Worm (Caenorhabditis elegans) whole organism, mixed stage, embryonic: ENCODE data around the gene srw-57.

Experiments
- M03D4.4 ChIP-seq: sonication (generic microtip); optimal IDR thresholded peaks from 2 replicates; lab custom pipeline; 2017; ENCODE audit warnings: mild to moderate bottlenecking, missing genetic modification characterization, missing compliant biosample characterization
- bed-3 ChIP-seq: fragments of 200-800 bp; sonication (Bioruptor generic); optimal IDR thresholded peaks from 3 replicates; lab custom pipeline; 2018; ENCODE audit warnings: mild to moderate bottlenecking, missing genetic modification characterization, moderate library complexity, missing compliant biosample characterization
- ceh-39 ChIP-seq: fragments of 150-350 bp; optimal IDR thresholded peaks from 2 replicates; lab custom pipeline; 2014; ENCODE audit warnings: missing biosample characterization, missing genetic modification characterization
- ceh-43 ChIP-seq: fragments of 200-800 bp; sonication (Bioruptor generic); optimal IDR thresholded peaks from 2 replicates; lab custom pipeline; 2018; ENCODE audit warnings: mild to moderate bottlenecking, missing genetic modification characterization, moderate library complexity, missing compliant biosample characterization
- cnd-1 ChIP-seq: fragments of 200-800 bp; sonication (Bioruptor generic); optimal IDR thresholded peaks from 2 replicates; lab custom pipeline; 2018; ENCODE audit warnings: mild to moderate bottlenecking, missing genetic modification characterization, missing compliant biosample characterization
- drap-1 ChIP-seq: fragments of 200-800 bp; sonication (Bioruptor generic); optimal IDR thresholded peaks from 3 replicates; lab custom pipeline; 2018; ENCODE audit warnings: mild to moderate bottlenecking, missing genetic modification characterization, missing compliant biosample characterization
- elt-1 ChIP-seq: sonication (generic microtip); optimal IDR thresholded peaks from 2 replicates; lab custom pipeline; 2017; ENCODE audit warnings: missing genetic modification characterization, mild to moderate bottlenecking, missing compliant biosample characterization, antibody characterized with exemption, moderate library complexity, borderline replicate concordance; ENCODE audit not compliant: insufficient read depth
- elt-3 ChIP-seq: fragments of 150-350 bp; optimal IDR thresholded peaks from 2 replicates; lab custom pipeline; 2014; ENCODE audit warnings: missing biosample characterization, missing genetic modification characterization
- flh-1 ChIP-seq: fragments of 200-800 bp; sonication (Bioruptor generic); optimal IDR thresholded peaks from 2 replicates; lab custom pipeline; 2018; ENCODE audit warnings: mild to moderate bottlenecking, missing genetic modification characterization, moderate library complexity, missing compliant biosample characterization
- ham-2 ChIP-seq: fragments of 200-800 bp; sonication (Bioruptor generic); optimal IDR thresholded peaks from 2 replicates; lab custom pipeline; 2018; ENCODE audit warnings: mild to moderate bottlenecking, missing genetic modification characterization, missing compliant biosample characterization
- lin-13 ChIP-seq: fragments of 150-350 bp; optimal IDR thresholded peaks from 2 replicates; lab custom pipeline; 2014; ENCODE audit warnings: missing biosample characterization, missing genetic modification characterization
- lin-32 ChIP-seq: fragments of 200-800 bp; sonication (Bioruptor generic); optimal IDR thresholded peaks from 2 replicates; lab custom pipeline; 2018; ENCODE audit warnings: mild to moderate bottlenecking, missing genetic modification characterization, missing compliant biosample characterization
- lsy-2 ChIP-seq: fragments of 150-350 bp; optimal IDR thresholded peaks from 2 replicates; lab custom pipeline; 2014; ENCODE audit warnings: missing biosample characterization, missing genetic modification characterization
- mab-5 ChIP-seq: fragments of 150-350 bp; optimal IDR thresholded peaks from 2 replicates; lab custom pipeline; 2014; ENCODE audit warnings: missing biosample characterization, missing genetic modification characterization
- mep-1 ChIP-seq: fragments of 150-350 bp; optimal IDR thresholded peaks from 2 replicates; lab custom pipeline; 2017; ENCODE audit warnings: missing biosample characterization, missing genetic modification reagents, missing genetic modification characterization, inconsistent platforms
- mls-2 ChIP-seq: sonication (generic microtip); optimal IDR thresholded peaks from 2 replicates; lab custom pipeline; 2016; ENCODE audit warnings: mild to moderate bottlenecking, missing genetic modification characterization, moderate library complexity, missing compliant biosample characterization
- nhr-12 ChIP-seq: fragments of 150-350 bp; optimal IDR thresholded peaks from 2 replicates; lab custom pipeline; 2014; ENCODE audit warnings: missing biosample characterization, missing genetic modification characterization
- nhr-2 ChIP-seq: fragments of 150-350 bp; optimal IDR thresholded peaks from 2 replicates; lab custom pipeline; 2014; ENCODE audit warnings: missing biosample characterization, missing genetic modification characterization
- nhr-237 ChIP-seq: fragments of 150-350 bp; optimal IDR thresholded peaks from 2 replicates; lab custom pipeline; 2014; ENCODE audit warnings: missing biosample characterization, missing genetic modification characterization
- nhr-76 ChIP-seq: sonication (generic microtip); optimal IDR thresholded peaks from 2 replicates; lab custom pipeline; 2017; ENCODE audit warnings: missing biosample characterization, missing genetic modification characterization
- pha-4 ChIP-seq: fragments of 150-350 bp; optimal IDR thresholded peaks from 2 replicates; lab custom pipeline; 2018; ENCODE audit warnings: missing biosample characterization, missing genetic modification reagents, missing genetic modification characterization
- snpc-4 ChIP-seq: fragments of 150-350 bp; optimal IDR thresholded peaks from 2 replicates; lab custom pipeline; 2014; ENCODE audit warnings: missing biosample characterization, missing genetic modification characterization
- sptf-1 ChIP-seq: sonication (generic microtip); optimal IDR thresholded peaks from 2 replicates; lab custom pipeline; 2017; ENCODE audit warnings: mild to moderate bottlenecking, missing genetic modification characterization, moderate library complexity, missing compliant biosample characterization
- tbx-8 ChIP-seq: fragments of 200-800 bp; sonication (Bioruptor generic); optimal IDR thresholded peaks from 2 replicates; lab custom pipeline; 2018; ENCODE audit warnings: mild to moderate bottlenecking, missing genetic modification characterization, moderate library complexity, missing compliant biosample characterization
- unc-120 ChIP-seq: sonication (generic microtip); optimal IDR thresholded peaks from 2 replicates; lab custom pipeline; 2017; ENCODE audit warnings: missing genetic modification characterization, missing compliant biosample characterization; ENCODE audit not compliant: poor library complexity, severe bottlenecking
- unc-39 ChIP-seq: fragments of 150-350 bp; optimal IDR thresholded peaks from 2 replicates; lab custom pipeline; 2014; ENCODE audit warnings: missing biosample characterization, missing genetic modification characterization
- unc-62 ChIP-seq: fragments of 150-350 bp; optimal IDR thresholded peaks from 2 replicates; lab custom pipeline; 2014; ENCODE audit warnings: missing biosample characterization, missing genetic modification reagents, missing genetic modification characterization
- zip-8 ChIP-seq: fragments of 150-350 bp; optimal IDR thresholded peaks from 2 replicates; lab custom pipeline; 2014; ENCODE audit warnings: missing biosample characterization, missing genetic modification characterization
- ztf-11 ChIP-seq: fragments of 150-350 bp; optimal IDR thresholded peaks from 2 replicates; lab custom pipeline; 2014; ENCODE audit warnings: missing biosample characterization, missing genetic modification characterization

srw-57 gene

ce11 chrV:15957098-15957497 lies 2.3 kb upstream of the srw-57 start, which contains the start of gene F36G9.3:
Gene F36G9.3 (plus strand): TSS chrV:15957398.
- TF ChIP-seq cnd-1 (tag; lab: Kevin White, UChicago) (no peak), snpc-4 (tag; lab: Kevin White, UChicago) (no peak), ceh-43 (no peak), unc-39 (tag; lab: Kevin White, UChicago) (no peak), elt-1 (tag; lab: Kevin White, UChicago) (no peak), nhr-12 (tag; lab: Kevin White, UChicago) (no peak), ceh-39 (no peak), nhr-76 (no peak), ztf-11 (tag; lab: Kevin White, UChicago) (no peak), mab-5 (tag; lab: Kevin White, UChicago) (no peak), pha-4 (tag; lab: Kevin White, UChicago) (no peak), zip-8 (tag; lab: Kevin White, UChicago) (no peak), lsy-2 (tag; lab: Kevin White, UChicago) (no peak), ham-2 (GFP tag; lab: Kevin White, UChicago) (no peak), mls-2 (tag; lab: Kevin White, UChicago) (no peak), lin-13 (tag; lab: Kevin White, UChicago) (no peak)

ce11 chrV:15955497-15955896 lies 665 bp upstream of the srw-57 start, which contains the start of gene srh-186:
Gene srh-186 (plus strand): TSS chrV:15955797.
- no peak for TF ChIP-seq unc-62 (GFP tag; lab: Kevin White, UChicago)
- no peak for TF ChIP-seq bed-3
- no peak for TF ChIP-seq nhr-2
- no peak for TF ChIP-seq pha-4 (tag; lab: Kevin White, UChicago)
- no peak for TF ChIP-seq unc-120
- TF ChIP-seq lsy-2 (tag; lab: Kevin White, UChicago), result no peak
- no peak for TF ChIP-seq mep-1
- TF ChIP-seq lin-32 (GFP tag; lab: Kevin White, UChicago), result no peak
- no peak for TF ChIP-seq ceh-43
- TF ChIP-seq ceh-39, result no peak

- TF ChIP-seq zip-8 (tag; lab: Kevin White, UChicago), result no peak
- no peak for TF ChIP-seq mab-5 (tag; lab: Kevin White, UChicago)
- TF ChIP-seq unc-120, result no peak
- no peak for TF ChIP-seq ceh-43
- TF ChIP-seq bed-3, result no peak
- no peak for TF ChIP-seq tbx-8 (GFP tag; lab: Kevin White, UChicago)
- no peak for TF ChIP-seq lsy-2 (tag; lab: Kevin White, UChicago)
- no peak for TF ChIP-seq ham-2 (GFP tag; lab: Kevin White, UChicago)
- no peak for TF ChIP-seq lin-13 (tag; lab: Kevin White, UChicago)
- TF ChIP-seq nhr-76, result no peak
- no peak for TF ChIP-seq unc-39 (tag; lab: Kevin White, UChicago)
- TF ChIP-seq pha-4 (tag; lab: Kevin White, UChicago), result no peak
- TF ChIP-seq mep-1, result no peak
- no peak for TF ChIP-seq elt-1 (tag; lab: Kevin White, UChicago)
- no peak for TF ChIP-seq flh-1
- TF ChIP-seq cnd-1 (tag; lab: Kevin White, UChicago), result no peak
Measured at ce11 chrV:15952762-15953161, 2.1 kb downstream of the srw-57 start, which contains the start of gene srw-56. Gene srw-56 (minus strand): TSS chrV:15952862.

ce11 chrV:15950903-15951302 lies 3.9 kb downstream of the srw-57 start, which contains the start of gene srw-59:
Gene srw-59 (minus strand): TSS chrV:15951003.
- TF ChIP-seq nhr-2 (no peak), elt-3 (tag; lab: Kevin White, UChicago) (no peak), lin-32 (GFP tag; lab: Kevin White, UChicago) (no peak), ham-2 (GFP tag; lab: Kevin White, UChicago) (no peak), M03D4.4 (tag; lab: Kevin White, UChicago) (no peak), bed-3 (no peak), ceh-39 (no peak)

ce11 chrV:15943125-15943524 lies 11.7 kb downstream of the srw-57 start, which contains the start of gene srw-53:
Gene srw-53 (plus strand): TSS chrV:15943425.
- TF ChIP-seq M03D4.4 (tag; lab: Kevin White, UChicago), result no peak
- TF ChIP-seq nhr-2, result no peak
- no peak for TF ChIP-seq ztf-11 (tag; lab: Kevin White, UChicago)
- TF ChIP-seq snpc-4 (tag; lab: Kevin White, UChicago), result no peak
- TF ChIP-seq sptf-1 (tag; lab: Kevin White, UChicago), result no peak
- no peak for TF ChIP-seq nhr-12 (tag; lab: Kevin White, UChicago)
- TF ChIP-seq drap-1 (GFP tag; lab: Kevin White, UChicago), result no peak
- no peak for TF ChIP-seq unc-120
- no peak for TF ChIP-seq lsy-2 (tag; lab: Kevin White, UChicago)
- TF ChIP-seq mep-1, result no peak
- no peak for TF ChIP-seq lin-13 (tag; lab: Kevin White, UChicago)
- no peak for TF ChIP-seq ham-2 (GFP tag; lab: Kevin White, UChicago)
- TF ChIP-seq nhr-237 (tag; lab: Kevin White, UChicago), result no peak
- no peak for TF ChIP-seq mls-2 (tag; lab: Kevin White, UChicago)
